Worm (Caenorhabditis elegans) whole organism, early embryonic: ENCODE measurements around the gene lips-5.

Source experiments
- B0310.2 ChIP-seq: sonication (generic microtip); optimal IDR thresholded peaks from 2 replicates; lab custom pipeline; 2016; ENCODE audit warnings: mild to moderate bottlenecking, missing genetic modification characterization, missing compliant biosample characterization
- F13C5.2 ChIP-seq: sonication (generic microtip); optimal IDR thresholded peaks from 2 replicates; lab custom pipeline; 2017; ENCODE audit warnings: mild to moderate bottlenecking, missing genetic modification characterization, inconsistent platforms, missing compliant biosample characterization
- aly-1 ChIP-seq: sonication (generic microtip); optimal IDR thresholded peaks from 2 replicates; lab custom pipeline; 2016; ENCODE audit warnings: missing genetic modification characterization, missing compliant biosample characterization
- ama-1 ChIP-seq: fragments of 150-350 bp; optimal IDR thresholded peaks from 2 replicates; lab custom pipeline; 2014
- ceh-13 ChIP-seq: fragments of 200-800 bp; sonication (Bioruptor generic); optimal IDR thresholded peaks from 2 replicates; lab custom pipeline; 2018; ENCODE audit warnings: mild to moderate bottlenecking, missing genetic modification characterization, missing compliant biosample characterization
- ceh-36 ChIP-seq: sonication (generic microtip); optimal IDR thresholded peaks from 2 replicates; lab custom pipeline; 2016; ENCODE audit warnings: missing genetic modification characterization, inconsistent platforms, missing compliant biosample characterization
- ets-7 ChIP-seq: sonication (generic microtip); optimal IDR thresholded peaks from 2 replicates; lab custom pipeline; 2016; ENCODE audit warnings: missing genotype, missing genetic modification characterization, missing compliant biosample characterization
- flt-1 ChIP-seq: fragments of 200-800 bp; sonication (Bioruptor generic); IDR thresholded peaks from 2 replicates; pipeline ENCODE4 v1.3.6; 2022; ENCODE audit warnings: missing genetic modification characterization, missing compliant biosample characterization
- hmbx-1 ChIP-seq: sonication (generic microtip); optimal IDR thresholded peaks from 2 replicates; lab custom pipeline; 2016; ENCODE audit warnings: mild to moderate bottlenecking, missing genetic modification characterization, missing compliant biosample characterization
- hmg-4 ChIP-seq: fragments of 200-800 bp; sonication (Bioruptor generic); optimal IDR thresholded peaks from 2 replicates; lab custom pipeline; 2018; ENCODE audit warnings: mild to moderate bottlenecking, missing genetic modification characterization, missing compliant biosample characterization
- hnd-1 ChIP-seq: sonication (generic microtip); optimal IDR thresholded peaks from 2 replicates; lab custom pipeline; 2016; ENCODE audit warnings: missing genetic modification characterization, missing compliant biosample characterization
- pes-1 ChIP-seq: fragments of 200-800 bp; sonication (Bioruptor generic); IDR thresholded peaks from 2 replicates; pipeline ENCODE4 v1.3.6; 2022; ENCODE audit warnings: missing genetic modification reagents, missing genetic modification characterization, missing compliant biosample characterization
- scrt-1 ChIP-seq: fragments of 200-800 bp; sonication (Bioruptor generic); IDR thresholded peaks from 2 replicates; pipeline ENCODE4 v1.3.6; 2022; ENCODE audit warnings: missing genetic modification characterization, missing compliant biosample characterization
- sea-1 ChIP-seq: fragments of 200-800 bp; sonication (Bioruptor generic); conservative IDR thresholded peaks from 2 replicates; pipeline ENCODE4 v1.3.6; 2022; ENCODE audit warnings: missing genetic modification characterization, missing compliant biosample characterization
- tbx-11 ChIP-seq: fragments of 200-800 bp; sonication (Bioruptor generic); IDR thresholded peaks from 2 replicates; pipeline ENCODE4 v1.3.6; 2022; ENCODE audit warnings: missing genetic modification characterization, missing compliant biosample characterization
- tbx-37 ChIP-seq: fragments of 200-800 bp; sonication (Bioruptor generic); conservative IDR thresholded peaks from 2 replicates; pipeline ENCODE4 v1.3.6; 2022; ENCODE audit warnings: missing genetic modification reagents, missing genetic modification characterization, missing compliant biosample characterization
- tra-4 ChIP-seq: sonication (generic microtip); optimal IDR thresholded peaks from 2 replicates; lab custom pipeline; 2017; ENCODE audit warnings: missing genetic modification characterization, missing compliant biosample characterization

Gene lips-5

DNA sequence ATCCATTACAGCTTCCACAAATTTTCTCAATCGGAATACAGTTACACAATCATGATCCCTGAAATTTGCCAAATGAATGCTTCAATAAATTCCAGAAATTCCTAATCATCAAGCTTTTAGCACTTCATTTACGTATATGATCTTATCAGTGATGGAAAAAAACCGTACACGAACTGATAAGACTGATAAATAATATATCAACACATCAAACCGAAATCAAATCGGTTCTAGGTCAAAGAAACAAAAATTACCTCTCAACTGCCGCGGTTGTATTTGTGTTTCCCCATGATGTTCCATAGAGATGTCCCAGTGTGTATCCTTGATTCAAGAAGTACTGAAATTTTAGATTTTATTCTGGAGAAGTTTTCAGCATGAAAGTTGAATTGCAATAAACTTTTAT, 2.5 kb downstream of the lips-5 start:
- TF ChIP-seq sea-1 (GFP tag; lab: Robert Waterston, UW) (no peak), aly-1 (tag; lab: Kevin White, UChicago) (no peak), F13C5.2 (tag; lab: Kevin White, UChicago) (no peak), hmbx-1 (no peak), ama-1 (lab: Kevin White, UChicago) (no peak), flt-1 (GFP tag; lab: Robert Waterston, UW) (no peak), scrt-1 (no peak), pes-1 (GFP tag; lab: Robert Waterston, UW) (no peak), ceh-13 (GFP tag; lab: Kevin White, UChicago) (no peak), hmg-4 (GFP tag; lab: Kevin White, UChicago) (no peak), ets-7 (no peak), ceh-36 (tag; lab: Kevin White, UChicago) (no peak), tra-4 (no peak), B0310.2 (tag; lab: Kevin White, UChicago) (no peak), hnd-1 (no peak), tbx-37 (GFP tag; lab: Robert Waterston, UW) (no peak), tbx-11 (GFP tag; lab: Robert Waterston, UW) (no peak)

DNA sequence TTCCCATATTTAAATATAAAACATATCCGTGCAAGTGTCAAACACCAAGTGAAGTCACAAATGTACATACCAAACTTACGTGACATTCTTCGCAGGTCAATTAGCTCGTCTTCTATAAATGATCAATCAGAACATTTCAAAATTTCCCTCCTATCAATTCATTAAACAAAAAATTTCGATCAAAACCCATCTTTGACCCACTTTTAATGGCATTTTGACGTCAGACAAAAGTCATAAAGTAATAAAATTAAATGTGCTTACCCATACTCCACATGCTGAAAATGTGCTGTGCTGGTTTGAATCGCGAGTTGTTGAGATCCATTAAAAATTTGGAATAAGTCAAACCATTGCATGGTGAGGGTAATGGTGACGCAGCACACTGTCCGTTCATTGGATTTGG, 3.8 kb downstream of the lips-5 start:
- no peak for TF ChIP-seq aly-1 (tag; lab: Kevin White, UChicago)
- TF ChIP-seq ama-1 (lab: Kevin White, UChicago), result no peak
- no peak for TF ChIP-seq hmg-4 (GFP tag; lab: Kevin White, UChicago)
- no peak for TF ChIP-seq pes-1 (GFP tag; lab: Robert Waterston, UW)
- no peak for TF ChIP-seq hmbx-1
- TF ChIP-seq scrt-1, result no peak
- TF ChIP-seq tbx-11 (GFP tag; lab: Robert Waterston, UW), result no peak
- no peak for TF ChIP-seq B0310.2 (tag; lab: Kevin White, UChicago)
- TF ChIP-seq tra-4, result no peak
- no peak for TF ChIP-seq ets-7
- no peak for TF ChIP-seq sea-1 (GFP tag; lab: Robert Waterston, UW)
- TF ChIP-seq tbx-37 (GFP tag; lab: Robert Waterston, UW), result no peak
- TF ChIP-seq ceh-36 (tag; lab: Kevin White, UChicago), result no peak

DNA sequence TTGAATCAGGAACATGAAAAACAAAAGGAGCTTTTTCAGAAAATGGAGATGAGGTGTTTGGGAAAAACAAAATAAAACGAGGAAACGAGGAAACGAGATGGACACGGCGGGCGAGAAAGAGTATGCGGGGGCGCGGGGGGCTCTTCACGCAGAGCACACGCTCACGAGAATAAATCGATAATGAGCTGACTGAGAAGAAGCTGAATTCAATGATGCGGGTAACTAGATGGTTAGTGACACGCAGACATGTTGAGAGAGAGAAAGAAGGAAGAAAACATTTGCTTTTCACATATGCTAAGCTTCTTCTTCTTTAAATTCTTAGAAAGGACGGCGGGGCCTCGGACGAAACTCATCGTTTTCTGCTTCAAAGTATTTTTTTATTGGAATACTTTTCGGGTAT, 8.0 kb downstream of the lips-5 start:
- TF ChIP-seq ets-7 (no peak), B0310.2 (tag; lab: Kevin White, UChicago) (no peak), hmg-4 (GFP tag; lab: Kevin White, UChicago) (no peak), F13C5.2 (tag; lab: Kevin White, UChicago) (no peak), hnd-1 (no peak)

DNA sequence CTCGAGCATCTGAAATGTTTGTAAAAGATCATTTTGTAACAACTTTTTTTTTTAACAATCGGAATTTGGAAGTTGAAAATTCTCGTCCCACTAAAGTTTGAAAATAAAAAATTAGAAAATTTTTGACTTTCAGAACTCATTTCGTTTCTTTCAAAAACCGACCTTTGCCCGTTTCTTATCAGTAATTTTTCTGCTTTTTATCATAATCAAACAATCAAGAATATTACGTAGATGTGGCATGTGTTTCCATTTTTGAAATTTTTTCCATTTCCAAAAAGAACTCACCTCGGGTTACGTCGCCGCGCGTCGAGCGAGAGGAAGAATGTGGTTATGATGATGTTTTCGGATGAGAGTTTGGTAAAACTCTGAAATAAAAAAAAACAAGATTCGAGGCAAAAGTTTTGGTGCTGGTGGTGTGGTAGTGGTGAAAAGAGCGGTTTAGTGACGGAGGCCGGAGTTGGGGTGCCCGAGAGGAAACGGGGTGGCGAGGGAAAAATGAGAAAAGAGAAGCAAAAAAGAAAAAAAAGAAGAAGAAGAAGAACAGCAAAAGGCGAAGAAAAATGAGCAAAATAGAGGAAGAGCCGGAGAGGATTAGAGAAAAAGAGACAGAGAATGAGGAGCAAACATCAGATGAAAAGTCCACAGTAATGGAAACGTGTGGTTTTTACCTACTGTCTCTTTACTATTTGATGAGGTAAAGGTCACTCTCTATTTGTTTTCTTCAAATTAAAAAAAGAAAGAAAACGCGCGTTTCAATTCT, 12.7 kb downstream of the lips-5 start, which contains the start of gene T12A7.2:
Gene T12A7.2, minus strand, starts transcription at position 412 of the 760 bp plus-strand sequence.
- TF ChIP-seq tbx-11 (GFP tag; lab: Robert Waterston, UW) (no peak), aly-1 (tag; lab: Kevin White, UChicago) (no peak), sea-1 (GFP tag; lab: Robert Waterston, UW) (no peak), hmbx-1 (no peak), F13C5.2 (tag; lab: Kevin White, UChicago) (no peak)

DNA sequence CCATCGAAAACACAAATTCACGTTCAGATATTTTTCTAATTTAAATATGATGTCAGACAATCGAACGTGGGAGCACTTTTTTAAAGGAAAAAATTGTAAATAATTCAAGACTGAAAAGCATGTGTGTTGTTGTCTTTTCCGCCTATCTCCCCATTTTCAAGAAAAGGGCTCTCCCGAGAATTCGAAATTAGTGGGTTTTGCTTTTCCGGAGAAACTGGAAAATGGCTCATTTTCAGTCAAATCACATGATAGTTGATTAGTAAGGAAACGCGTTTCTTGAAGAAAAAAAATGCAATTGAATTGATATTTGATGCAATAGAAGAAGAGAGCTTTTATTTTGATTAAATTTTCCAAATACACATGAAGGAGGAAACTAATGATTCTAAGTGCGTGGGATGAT, 13.7 kb downstream of the lips-5 start:
- no peak for TF ChIP-seq tra-4
- TF ChIP-seq B0310.2 (tag; lab: Kevin White, UChicago), result no peak
- no peak for TF ChIP-seq ceh-13 (GFP tag; lab: Kevin White, UChicago)
- no peak for TF ChIP-seq tbx-11 (GFP tag; lab: Robert Waterston, UW)
- no peak for TF ChIP-seq hnd-1
- no peak for TF ChIP-seq sea-1 (GFP tag; lab: Robert Waterston, UW)
- no peak for TF ChIP-seq tbx-37 (GFP tag; lab: Robert Waterston, UW)
- no peak for TF ChIP-seq F13C5.2 (tag; lab: Kevin White, UChicago)
- no peak for TF ChIP-seq hmbx-1

DNA sequence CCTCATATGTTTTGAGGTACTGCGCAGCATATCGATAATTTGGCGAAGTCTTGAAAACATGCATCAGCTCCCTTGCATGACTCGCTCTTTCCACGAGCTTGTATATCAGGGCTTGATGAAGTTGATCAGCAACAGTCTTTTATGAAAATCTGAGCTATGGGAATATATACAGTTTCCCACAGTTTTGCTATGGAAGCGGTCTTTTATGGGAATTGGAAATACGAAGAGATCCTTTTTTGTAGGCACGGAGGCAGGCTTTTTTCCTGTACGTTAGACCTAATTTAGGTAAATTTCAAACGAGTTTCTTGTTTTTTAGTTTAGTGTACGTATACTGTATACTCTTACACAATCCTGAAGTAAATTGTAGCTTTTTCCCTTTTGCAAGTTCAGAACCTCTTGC, 17.6 kb downstream of the lips-5 start, which contains the start of gene T12A7.9:
Gene T12A7.9, minus strand, starts transcription at position 101 of the 400 bp plus-strand sequence.
- TF ChIP-seq sea-1 (GFP tag; lab: Robert Waterston, UW) (no peak), hnd-1 (no peak), ceh-36 (tag; lab: Kevin White, UChicago) (no peak), ceh-13 (GFP tag; lab: Kevin White, UChicago) (no peak), tbx-11 (GFP tag; lab: Robert Waterston, UW) (no peak), flt-1 (GFP tag; lab: Robert Waterston, UW) (no peak), F13C5.2 (tag; lab: Kevin White, UChicago) (no peak), tbx-37 (GFP tag; lab: Robert Waterston, UW) (no peak), tra-4 (no peak), ets-7 (no peak), hmg-4 (GFP tag; lab: Kevin White, UChicago) (no peak), B0310.2 (tag; lab: Kevin White, UChicago) (no peak), scrt-1 (no peak), hmbx-1 (no peak), pes-1 (GFP tag; lab: Robert Waterston, UW) (no peak)

DNA sequence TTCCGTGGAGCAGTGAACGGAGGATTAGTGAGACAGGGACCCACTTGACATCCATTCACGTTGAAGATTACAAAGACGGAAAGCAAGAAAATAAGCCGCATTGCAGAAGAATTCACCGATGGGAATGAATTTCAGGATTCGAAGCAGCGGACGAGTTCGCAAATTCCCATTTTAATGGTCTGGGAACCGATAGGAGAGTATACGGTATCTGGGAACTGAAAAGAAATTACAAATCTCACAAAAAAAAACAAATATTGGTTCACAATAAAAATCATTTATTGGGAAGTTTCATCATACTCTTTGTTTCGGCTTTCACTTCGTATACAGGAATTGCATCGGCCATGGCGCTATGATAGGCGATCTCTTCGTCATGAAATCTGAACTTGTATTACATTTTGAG, 18.5 kb downstream of the lips-5 start, which contains the start of gene T12A7.10:
Gene T12A7.10, minus strand, starts transcription at position 101 of the 400 bp plus-strand sequence.
- TF ChIP-seq sea-1 (GFP tag; lab: Robert Waterston, UW) (no peak), scrt-1 (no peak), tbx-11 (GFP tag; lab: Robert Waterston, UW) (no peak), aly-1 (tag; lab: Kevin White, UChicago) (no peak), F13C5.2 (tag; lab: Kevin White, UChicago) (no peak), ceh-13 (GFP tag; lab: Kevin White, UChicago) (no peak), tra-4 (no peak), B0310.2 (tag; lab: Kevin White, UChicago) (no peak), hmbx-1 (no peak), pes-1 (GFP tag; lab: Robert Waterston, UW) (no peak), tbx-37 (GFP tag; lab: Robert Waterston, UW) (no peak), ama-1 (lab: Kevin White, UChicago) (no peak), hmg-4 (GFP tag; lab: Kevin White, UChicago) (no peak)
